Fruit fly (Drosophila melanogaster): ENCODE measurements around the gene Efa6.

Gene Efa6

DNA sequence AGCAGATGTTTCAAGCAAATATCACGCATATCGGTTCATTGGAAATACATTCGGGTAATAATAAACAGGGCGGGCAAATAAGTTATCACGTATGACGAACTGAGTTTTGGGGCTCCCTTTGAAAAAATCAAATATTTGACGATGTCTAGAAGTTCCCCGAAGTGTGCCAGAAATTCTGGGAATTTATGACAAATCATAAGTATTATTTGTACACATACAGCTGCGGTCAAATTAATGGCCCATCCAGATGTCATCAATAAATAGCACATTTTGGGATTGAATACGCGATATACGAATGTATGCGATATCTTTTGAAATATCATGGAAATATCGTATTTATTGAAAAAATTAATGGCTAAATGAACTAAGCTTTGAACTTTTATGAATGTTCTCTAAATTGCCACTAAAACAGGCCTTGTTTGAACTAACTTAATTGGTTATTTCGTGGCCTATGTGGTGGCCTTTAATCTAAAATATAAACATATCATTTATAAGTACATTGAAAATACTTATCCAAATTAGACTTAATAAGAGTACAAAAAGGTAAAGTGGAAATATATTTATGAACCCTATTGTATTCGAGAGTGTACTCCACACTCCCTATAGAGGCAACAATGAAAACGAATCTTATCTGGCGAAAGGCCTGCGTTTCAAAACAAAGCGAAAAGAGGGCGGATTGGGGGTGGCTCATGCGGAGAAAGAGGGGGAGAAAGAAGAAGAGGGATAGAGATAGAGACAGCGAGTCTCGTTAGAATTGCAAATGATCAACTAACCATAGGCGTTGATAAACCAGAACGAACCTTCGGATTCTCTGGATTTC lies 38.2 kb downstream of the Efa6 start (continued):
- TF ChIP-seq CG11723 (GFP tag; optimal IDR thresholded peaks at IDR 0.05) (peak; percentile 8), dmrt99B (tag; optimal IDR thresholded peaks at IDR 0.05) (peak; percentile 69), Dip3 (GFP tag; optimal IDR thresholded peaks at IDR 0.05) (no peak), al (GFP tag; IDR thresholded peaks at IDR 0.05) (no peak), zfh1 (GFP tag; IDR thresholded peaks at IDR 0.05) (0 out of 3 replicates have a peak, but pooled peaks have one; percentile 3), sisA (GFP tag; IDR thresholded peaks at IDR 0.05) (0 out of 2 replicates have a peak, but pooled peaks have one; percentile 10), Atf3 (GFP tag; optimal IDR thresholded peaks at IDR 0.05) (no peak), CG10654 (GFP tag; optimal IDR thresholded peaks at IDR 0.05) (no peak), CG7839 (tag; optimal IDR thresholded peaks at IDR 0.05) (peak; percentile 65), CG13287 (GFP tag; IDR thresholded peaks at IDR 0.05; ENCODE audit: partially characterized antibody) (no peak), CG16863 (GFP tag; optimal IDR thresholded peaks at IDR 0.05) (peak; percentile 24), Lim3 (GFP tag; IDR thresholded peaks at IDR 0.05) (no peak), CG16815 (GFP tag; optimal IDR thresholded peaks at IDR 0.05) (peak; percentile 19), stwl (tag; optimal IDR thresholded peaks at IDR 0.05) (no peak), CG9215 (GFP tag; IDR thresholded peaks at IDR 0.05) (no peak), Hr78 (GFP tag; optimal IDR thresholded peaks at IDR 0.05) (peak in 1 of 2 experiments; percentile 11), CG17568 (GFP tag; optimal IDR thresholded peaks at IDR 0.05) (no peak), chif (GFP tag; optimal IDR thresholded peaks at IDR 0.05) (no peak), oc (tag; optimal IDR thresholded peaks at IDR 0.05) (no peak), CG5180 (GFP tag; optimal IDR thresholded peaks at IDR 0.05) (no peak), CG3281 (GFP tag; optimal IDR thresholded peaks at IDR 0.05) (peak; percentile 25), seq (GFP tag; IDR thresholded peaks at IDR 0.05) (0 out of 2 replicates have a peak, but pooled peaks have one; percentile 17), CG1603 (tag; optimal IDR thresholded peaks at IDR 0.05) (peak; percentile 23), CG10147 (GFP tag; optimal IDR thresholded peaks at IDR 0.05) (no peak), HLH54F (GFP tag; optimal IDR thresholded peaks at IDR 0.05) (no peak), Ada2b (GFP tag; IDR thresholded peaks at IDR 0.05) (peak; percentile 20; the same call in 1 of the 2 replicates), ftz-f1 (GFP tag; optimal IDR thresholded peaks at IDR 0.05) (no peak), CG11093 (GFP tag; IDR thresholded peaks at IDR 0.05) (0 out of 3 replicates have a peak, but pooled peaks have one; percentile 12), grn (GFP tag; optimal IDR thresholded peaks at IDR 0.05) (no peak), CG18599 (GFP tag; optimal IDR thresholded peaks at IDR 0.05) (no peak), CG2712 (tag; optimal IDR thresholded peaks at IDR 0.05) (peak; percentile 74), sc (optimal IDR thresholded peaks at IDR 0.05) (no peak), sc (GFP tag; optimal IDR thresholded peaks at IDR 0.05) (peak; percentile 54), Asciz (GFP tag; optimal IDR thresholded peaks at IDR 0.05) (peak; percentile 50), dysf (GFP tag; IDR thresholded peaks at IDR 0.05) (no peak), Oli (tag; optimal IDR thresholded peaks at IDR 0.05) (peak; percentile 62), kni (GFP tag; optimal IDR thresholded peaks at IDR 0.05) (no peak), CG8388 (GFP tag; optimal IDR thresholded peaks at IDR 0.05) (peak; percentile 71), CG1024 (GFP tag; IDR thresholded peaks at IDR 0.05) (no peak), Dad (GFP tag; optimal IDR thresholded peaks at IDR 0.05) (no peak), mld (GFP tag; IDR thresholded peaks at IDR 0.05; ENCODE audit: partially characterized antibody) (no peak), CTCF (GFP tag; optimal IDR thresholded peaks at IDR 0.05) (no peak), Dp (GFP tag; optimal IDR thresholded peaks at IDR 0.05) (no peak), Sox100B (GFP tag; optimal IDR thresholded peaks at IDR 0.05) (peak; percentile 73), Blimp-1 (GFP tag; optimal IDR thresholded peaks at IDR 0.05) (peak; percentile 54), CG9437 (GFP tag; optimal IDR thresholded peaks at IDR 0.05) (peak; percentile 36), sob (GFP tag; IDR thresholded peaks at IDR 0.05) (no peak), prd (optimal IDR thresholded peaks at IDR 0.05) (no peak), prd (GFP tag; IDR thresholded peaks at IDR 0.05) (0 out of 3 replicates have a peak, but pooled peaks have one; percentile 30)
